Worm (Caenorhabditis elegans): ENCODE measurements around the gene ctg-2.

ctg-2 gene

DNA sequence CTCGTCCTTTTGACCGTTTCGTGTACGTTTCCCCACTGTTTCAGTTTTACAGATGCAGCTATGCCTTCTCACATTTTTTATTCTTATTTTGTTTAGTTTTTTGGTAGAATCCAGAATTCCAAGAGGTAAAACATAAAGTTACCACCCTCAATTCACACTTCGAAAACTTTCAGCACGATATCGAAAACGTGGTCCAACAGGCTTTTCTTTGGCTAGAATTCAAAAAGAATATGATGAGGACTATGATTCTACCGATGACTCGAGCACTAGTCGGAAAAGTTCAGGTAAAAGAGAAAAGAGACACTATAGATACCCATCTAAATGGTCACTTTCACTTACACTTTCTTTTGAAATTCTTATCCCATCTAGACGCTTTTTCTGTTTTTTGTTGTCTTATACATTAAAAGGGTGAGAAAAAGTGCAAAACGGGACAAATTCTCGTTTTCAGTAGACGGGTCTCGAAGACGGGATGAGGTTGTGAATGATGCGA, 20.6 kb upstream of the ctg-2 start, which contains the start of gene M05D6.9:
M05D6.9 (plus strand) TSS at position 51 of the 490 bp plus-strand sequence.
- no peak for TF ChIP-seq hmbx-1 (tag; optimal IDR thresholded peaks at IDR 0.05)
- TF ChIP-seq tbx-37 (GFP tag; conservative IDR thresholded peaks at IDR 0.05): no peak
- TF ChIP-seq F13C5.2 (tag; optimal IDR thresholded peaks at IDR 0.05): no peak
- no peak for TF ChIP-seq sea-1 (GFP tag; conservative IDR thresholded peaks at IDR 0.05)
- TF ChIP-seq hnd-1 (tag; optimal IDR thresholded peaks at IDR 0.05): no peak
- TF ChIP-seq scrt-1 (GFP tag; IDR thresholded peaks at IDR 0.05): no peak
- TF ChIP-seq tbx-11 (GFP tag; IDR thresholded peaks at IDR 0.05): no peak

DNA sequence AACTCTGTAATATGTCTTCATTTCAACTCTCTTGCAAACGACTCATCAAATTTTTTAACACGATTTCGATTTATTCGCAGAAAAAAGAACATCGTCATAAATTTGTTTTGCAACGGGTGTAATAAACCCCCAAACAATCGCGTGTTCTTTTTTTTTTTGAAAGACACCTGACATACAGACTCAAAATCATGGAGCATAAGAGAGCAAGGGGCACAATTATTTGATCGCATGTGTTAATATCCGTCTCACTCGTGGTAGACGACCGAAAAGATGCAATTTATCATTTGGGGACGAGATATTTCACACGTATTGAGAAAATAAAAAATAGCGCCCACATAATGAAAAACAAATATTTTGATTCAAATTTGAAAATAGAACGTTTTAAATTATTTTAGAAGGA, 18.7 kb upstream of the ctg-2 start:
- no peak for TF ChIP-seq scrt-1 (GFP tag; IDR thresholded peaks at IDR 0.05)
- TF ChIP-seq flt-1 (GFP tag; IDR thresholded peaks at IDR 0.05): no peak

DNA sequence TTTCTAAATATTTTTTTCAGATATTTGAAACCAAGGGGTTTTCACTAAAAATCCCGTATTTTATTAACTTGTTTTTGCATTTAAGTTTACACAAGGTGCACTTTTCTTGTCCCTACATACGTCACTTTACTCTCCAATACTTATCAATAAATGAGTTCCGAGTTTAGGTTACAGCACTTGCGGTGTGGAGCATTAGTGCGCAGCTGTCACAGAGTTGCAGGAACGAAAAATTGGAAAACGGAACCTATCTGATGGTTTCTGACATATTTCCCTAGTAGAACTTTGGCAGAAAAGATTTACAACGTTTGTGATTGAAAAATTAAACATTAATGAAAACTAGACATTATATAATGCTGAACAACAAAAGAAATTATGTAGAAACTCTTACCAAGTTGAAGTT, 16.7 kb upstream of the ctg-2 start:
- no peak for TF ChIP-seq tbx-11 (GFP tag; IDR thresholded peaks at IDR 0.05)

DNA sequence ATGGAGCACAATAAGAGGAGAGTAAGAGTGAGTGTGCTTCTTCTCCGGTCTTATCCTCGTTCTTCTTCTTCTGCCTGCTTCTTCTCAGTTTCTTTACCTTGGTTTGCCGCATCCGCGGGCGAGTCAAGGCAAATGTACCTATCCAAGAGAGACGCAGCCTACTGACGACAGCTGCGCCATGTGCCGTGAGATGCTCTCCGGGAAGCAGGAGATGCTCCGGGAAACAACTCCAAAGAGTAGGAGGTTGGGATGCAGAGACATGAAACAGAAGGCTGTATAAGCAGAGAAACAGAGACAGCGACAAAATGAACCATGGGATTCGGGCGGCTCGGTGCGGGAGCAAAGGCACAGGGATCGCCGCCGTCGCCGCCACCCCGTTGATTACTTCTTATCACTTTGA, 15.8 kb upstream of the ctg-2 start:
- no peak for TF ChIP-seq B0310.2 (tag; optimal IDR thresholded peaks at IDR 0.05)
- no peak for TF ChIP-seq tbx-37 (GFP tag; conservative IDR thresholded peaks at IDR 0.05)
- no peak for TF ChIP-seq scrt-1 (GFP tag; IDR thresholded peaks at IDR 0.05)
- no peak for TF ChIP-seq tra-4 (tag; optimal IDR thresholded peaks at IDR 0.05)
- TF ChIP-seq tbx-11 (GFP tag; IDR thresholded peaks at IDR 0.05): no peak

DNA sequence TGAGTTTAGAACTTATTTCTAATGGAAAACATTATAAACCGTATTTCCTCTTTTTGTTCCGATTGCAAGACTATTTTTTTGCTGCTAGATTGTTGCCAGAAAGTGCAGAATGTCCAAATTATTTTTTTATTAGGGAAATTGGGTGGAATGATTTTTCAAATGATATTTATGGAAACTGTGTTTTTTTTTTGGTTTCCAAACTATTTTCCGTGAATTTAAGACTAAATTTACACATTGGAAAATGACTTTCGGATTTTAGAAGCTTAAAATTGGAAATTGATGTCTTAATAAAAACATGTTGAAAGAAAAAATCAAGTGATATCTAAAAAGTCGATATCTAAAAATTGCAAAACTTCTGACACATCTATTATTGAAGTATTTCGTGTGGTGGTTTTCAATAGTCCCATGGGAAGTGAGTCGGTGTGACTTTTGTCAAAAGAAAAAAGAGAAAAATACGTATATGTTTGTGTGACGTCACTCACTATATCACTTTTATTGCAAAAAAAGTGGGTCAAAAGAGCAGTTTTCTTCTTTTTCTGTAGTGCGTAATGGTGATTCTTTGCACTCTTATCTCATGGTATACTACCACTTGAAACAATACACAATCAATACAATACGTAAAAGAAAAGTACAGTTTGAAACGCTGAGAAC, 10.7 kb upstream of the ctg-2 start:
- TF ChIP-seq tbx-11 (GFP tag; IDR thresholded peaks at IDR 0.05) (no peak), ceh-13 (GFP tag; optimal IDR thresholded peaks at IDR 0.05) (no peak), scrt-1 (GFP tag; IDR thresholded peaks at IDR 0.05) (no peak), aly-1 (tag; optimal IDR thresholded peaks at IDR 0.05) (no peak), ama-1 (optimal IDR thresholded peaks at IDR 0.05) (no peak), hnd-1 (tag; optimal IDR thresholded peaks at IDR 0.05) (no peak), hmbx-1 (tag; optimal IDR thresholded peaks at IDR 0.05) (no peak), tra-4 (tag; optimal IDR thresholded peaks at IDR 0.05) (no peak), ceh-36 (tag; optimal IDR thresholded peaks at IDR 0.05) (no peak), B0310.2 (tag; optimal IDR thresholded peaks at IDR 0.05) (no peak), sea-1 (GFP tag; conservative IDR thresholded peaks at IDR 0.05) (no peak), flt-1 (GFP tag; IDR thresholded peaks at IDR 0.05) (no peak), pes-1 (GFP tag; IDR thresholded peaks at IDR 0.05) (no peak), hmg-4 (GFP tag; optimal IDR thresholded peaks at IDR 0.05) (no peak)

DNA sequence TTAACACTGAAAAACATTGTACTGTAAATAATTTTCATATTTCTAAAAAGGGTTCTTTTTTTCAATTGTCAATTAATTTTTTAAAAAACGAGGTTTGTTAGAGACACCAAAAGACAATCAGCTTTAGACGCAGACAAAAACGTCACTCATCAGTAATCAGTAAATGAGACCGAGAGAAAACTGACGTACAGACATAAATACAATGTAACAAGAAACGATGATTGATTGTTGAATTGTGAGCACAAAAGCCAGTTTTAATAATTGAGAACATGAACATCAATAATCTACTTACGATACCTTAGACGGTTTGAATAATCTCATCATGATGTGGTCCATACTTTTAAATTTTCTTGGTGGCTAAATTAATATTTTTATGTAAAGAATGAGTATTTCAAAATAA, 8.1 kb upstream of the ctg-2 start:
- TF ChIP-seq scrt-1 (GFP tag; IDR thresholded peaks at IDR 0.05) (no peak), hmg-4 (GFP tag; optimal IDR thresholded peaks at IDR 0.05) (no peak), ama-1 (optimal IDR thresholded peaks at IDR 0.05) (no peak), ceh-13 (GFP tag; optimal IDR thresholded peaks at IDR 0.05) (no peak), aly-1 (tag; optimal IDR thresholded peaks at IDR 0.05) (no peak), tra-4 (tag; optimal IDR thresholded peaks at IDR 0.05) (no peak), tbx-37 (GFP tag; conservative IDR thresholded peaks at IDR 0.05) (no peak), sea-1 (GFP tag; conservative IDR thresholded peaks at IDR 0.05) (no peak), hmbx-1 (tag; optimal IDR thresholded peaks at IDR 0.05) (no peak), pes-1 (GFP tag; IDR thresholded peaks at IDR 0.05) (no peak), F13C5.2 (tag; optimal IDR thresholded peaks at IDR 0.05) (no peak), B0310.2 (tag; optimal IDR thresholded peaks at IDR 0.05) (no peak)

DNA sequence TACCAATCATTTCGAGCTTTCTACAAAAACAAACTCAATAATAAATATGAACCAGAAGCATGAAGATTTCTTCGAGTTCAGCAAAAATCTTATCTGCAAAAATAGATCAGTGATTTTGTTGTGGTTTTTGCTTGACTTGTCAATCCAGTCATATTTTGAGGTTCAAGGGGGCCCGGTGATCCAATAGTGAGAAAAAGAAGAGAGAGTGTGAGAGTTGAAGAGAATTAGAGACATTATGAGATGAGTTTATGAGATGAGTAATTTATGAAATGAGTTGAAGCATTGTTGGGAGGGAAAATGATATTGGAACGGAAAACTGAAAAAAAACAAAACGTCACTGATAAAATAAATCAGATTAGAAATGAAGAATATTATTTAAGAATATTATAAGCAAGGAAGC, 5.9 kb upstream of the ctg-2 start, which contains the start of gene T13H5.1:
T13H5.1 (minus strand) TSS at position 101 of the 400 bp plus-strand sequence.
- TF ChIP-seq ceh-13 (GFP tag; optimal IDR thresholded peaks at IDR 0.05) (no peak), tbx-11 (GFP tag; IDR thresholded peaks at IDR 0.05) (no peak), hmg-4 (GFP tag; optimal IDR thresholded peaks at IDR 0.05) (no peak), hnd-1 (tag; optimal IDR thresholded peaks at IDR 0.05) (no peak), tbx-37 (GFP tag; conservative IDR thresholded peaks at IDR 0.05) (no peak), F13C5.2 (tag; optimal IDR thresholded peaks at IDR 0.05) (no peak), flt-1 (GFP tag; IDR thresholded peaks at IDR 0.05) (no peak), tra-4 (tag; optimal IDR thresholded peaks at IDR 0.05) (no peak), B0310.2 (tag; optimal IDR thresholded peaks at IDR 0.05) (no peak), ets-7 (tag; optimal IDR thresholded peaks at IDR 0.05) (no peak), hmbx-1 (tag; optimal IDR thresholded peaks at IDR 0.05) (no peak), sea-1 (GFP tag; conservative IDR thresholded peaks at IDR 0.05) (no peak), pes-1 (GFP tag; IDR thresholded peaks at IDR 0.05) (no peak), ceh-36 (tag; optimal IDR thresholded peaks at IDR 0.05) (no peak), scrt-1 (GFP tag; IDR thresholded peaks at IDR 0.05) (no peak)

DNA sequence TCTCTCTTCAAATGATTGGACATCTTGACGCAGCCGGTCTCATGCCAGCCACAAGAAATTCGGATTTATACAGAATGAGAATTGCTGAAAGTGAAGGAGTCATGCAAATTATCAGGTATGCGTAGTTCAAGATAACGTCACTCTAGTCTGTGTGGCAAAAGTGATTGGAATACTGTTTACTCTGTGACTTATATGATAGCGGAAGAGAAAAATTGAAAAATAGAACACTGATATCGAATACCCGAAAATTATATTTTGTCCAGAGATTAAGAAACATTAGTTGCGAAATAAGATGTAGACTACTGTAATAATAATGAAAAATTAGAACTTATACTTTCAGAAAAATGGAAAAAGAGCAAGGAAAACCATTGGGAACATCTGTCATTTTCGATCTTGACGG, 667 bp downstream of the ctg-2 start:
- TF ChIP-seq sea-1 (GFP tag; conservative IDR thresholded peaks at IDR 0.05): no peak

DNA sequence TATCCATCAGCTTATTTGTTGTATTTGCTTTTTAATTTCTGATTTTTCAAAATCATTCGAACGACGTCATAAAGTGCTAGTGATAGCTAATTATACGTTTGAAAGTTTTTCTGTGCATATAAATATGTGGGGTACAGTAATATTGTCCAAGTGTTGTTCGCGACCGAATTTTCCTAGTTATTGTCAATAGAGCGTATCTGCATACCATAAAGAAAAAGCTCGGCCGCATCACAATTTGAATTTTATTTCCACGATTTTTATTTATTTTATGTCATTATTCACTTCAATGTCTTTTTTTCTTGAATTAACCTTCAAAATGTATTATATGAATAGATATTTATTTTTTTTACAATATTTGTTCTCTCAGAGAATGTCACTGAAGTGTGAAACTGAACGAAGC, 1.9 kb downstream of the ctg-2 start, which contains the start of gene rnh-2:
rnh-2 (plus strand) TSS at position 368 of the 400 bp plus-strand sequence.
- TF ChIP-seq flt-1 (GFP tag; IDR thresholded peaks at IDR 0.05) (0 out of 2 replicates have a peak, but pooled peaks have one; percentile 31), sea-1 (GFP tag; conservative IDR thresholded peaks at IDR 0.05) (no peak), scrt-1 (GFP tag; IDR thresholded peaks at IDR 0.05) (no peak), F13C5.2 (tag; optimal IDR thresholded peaks at IDR 0.05) (peak; percentile 5), tbx-37 (GFP tag; conservative IDR thresholded peaks at IDR 0.05) (peak; percentile 46; the same call in 1 of the 2 replicates), ets-7 (tag; optimal IDR thresholded peaks at IDR 0.05) (no peak)
